Worm (Caenorhabditis elegans) whole organism, young adult: ENCODE measurements around the gene cpna-3.

Experiments
- B0035.1 ChIP-seq: sonication (generic microtip); optimal IDR thresholded peaks from 2 replicates; lab custom pipeline; 2016; ENCODE audit warnings: missing genetic modification characterization, mild to moderate bottlenecking, missing compliant biosample characterization, missing genotype, missing genetic modification reagents
- B0336.3 ChIP-seq: fragments of 200-800 bp; sonication (Bioruptor generic); IDR thresholded peaks from 2 replicates; pipeline ENCODE4 v1.3.6; 2022; ENCODE audit warnings: missing genetic modification characterization, missing compliant biosample characterization
- D2030.7 ChIP-seq: fragments of 200-800 bp; sonication (Bioruptor generic); IDR thresholded peaks from 2 replicates; pipeline ENCODE4 v1.3.6; 2022; ENCODE audit warnings: missing genetic modification reagents, missing genetic modification characterization, missing compliant biosample characterization
- F52B5.7 ChIP-seq: sonication (generic microtip); optimal IDR thresholded peaks from 2 replicates; lab custom pipeline; 2016; ENCODE audit warnings: mild to moderate bottlenecking, missing genetic modification characterization, missing compliant biosample characterization
- F55B11.4 ChIP-seq: sonication (generic microtip); optimal IDR thresholded peaks from 2 replicates; lab custom pipeline; 2016; ENCODE audit warnings: missing compliant biosample characterization, missing genetic modification characterization, borderline replicate concordance; ENCODE audit not compliant: insufficient read depth
- F57A8.1 ChIP-seq: fragments of 200-800 bp; sonication (Bioruptor generic); optimal IDR thresholded peaks from 2 replicates; lab custom pipeline; 2018; ENCODE audit warnings: mild to moderate bottlenecking, missing genetic modification characterization, moderate library complexity, missing compliant biosample characterization
- F57C9.4 ChIP-seq: sonication (generic microtip); optimal IDR thresholded peaks from 2 replicates; lab custom pipeline; 2017; ENCODE audit warnings: mild to moderate bottlenecking, missing genetic modification characterization, missing compliant biosample characterization
- K12H6.12 ChIP-seq: fragments of 200-800 bp; sonication (Bioruptor generic); optimal IDR thresholded peaks from 2 replicates; lab custom pipeline; 2018; ENCODE audit warnings: mild to moderate bottlenecking, missing genetic modification characterization, missing compliant biosample characterization
- T26A5.8 ChIP-seq: sonication (generic microtip); optimal IDR thresholded peaks from 2 replicates; lab custom pipeline; 2016; ENCODE audit warnings: missing genetic modification characterization, missing compliant biosample characterization
- Y53G8AR.9 ChIP-seq: fragments of 200-800 bp; sonication (Bioruptor generic); conservative IDR thresholded peaks from 2 replicates; pipeline ENCODE4 v1.3.6; 2022; ENCODE audit warnings: missing genetic modification reagents, missing genetic modification characterization, missing compliant biosample characterization
- Y67H2A.10 ChIP-seq: fragments of 200-800 bp; sonication (Bioruptor generic); conservative IDR thresholded peaks from 2 replicates; pipeline ENCODE4 v1.3.6; 2022; ENCODE audit warnings: missing genetic modification reagents, missing genetic modification characterization, missing compliant biosample characterization
- ama-1 ChIP-seq, 3 experiments: fragments of 150-350 bp in 1 of 3; sonication (generic microtip) in 2 of 3; optimal IDR thresholded peaks; 2 replicates each; lab custom pipeline; 2014 to 2018; ENCODE audit warnings: missing biosample characterization in 2 of 3, missing genetic modification characterization in 2 of 3, missing genetic modification reagents in 2 of 3
- aptf-2 ChIP-seq: fragments of 200-800 bp; sonication (Bioruptor generic); conservative IDR thresholded peaks from 2 replicates; pipeline ENCODE4 v1.3.6; 2022; ENCODE audit warnings: missing genetic modification reagents, missing genetic modification characterization, missing compliant biosample characterization
- attf-3 ChIP-seq: fragments of 200-800 bp; sonication (Bioruptor generic); conservative IDR thresholded peaks from 2 replicates; pipeline ENCODE4 v1.3.6; 2022; ENCODE audit warnings: missing genetic modification reagents, missing genetic modification characterization, missing compliant biosample characterization
- attf-5 ChIP-seq: fragments of 200-800 bp; sonication (Bioruptor generic); optimal IDR thresholded peaks from 2 replicates; lab custom pipeline; 2018; ENCODE audit warnings: mild to moderate bottlenecking, missing genetic modification characterization, missing compliant biosample characterization
- bed-2 ChIP-seq: fragments of 200-800 bp; sonication (Bioruptor generic); IDR thresholded peaks from 2 replicates; pipeline ENCODE4 v1.3.6; 2022; ENCODE audit warnings: missing genetic modification reagents, missing genetic modification characterization, missing compliant biosample characterization
- ccch-3 ChIP-seq: fragments of 200-800 bp; sonication (Bioruptor generic); optimal IDR thresholded peaks from 2 replicates; lab custom pipeline; 2018; ENCODE audit warnings: mild to moderate bottlenecking, missing genetic modification characterization, missing compliant biosample characterization
- ceh-100 ChIP-seq: fragments of 200-800 bp; sonication (Bioruptor generic); IDR thresholded peaks from 2 replicates; pipeline ENCODE4 v1.3.6; 2022; ENCODE audit warnings: missing genetic modification reagents, missing genetic modification characterization, missing compliant biosample characterization
- ceh-91 ChIP-seq: fragments of 200-800 bp; sonication (Bioruptor generic); IDR thresholded peaks from 2 replicates; pipeline ENCODE4 v1.3.6; 2022; ENCODE audit warnings: missing genetic modification reagents, missing genetic modification characterization, missing compliant biosample characterization
- dpl-1 ChIP-seq: fragments of 150-350 bp; optimal IDR thresholded peaks from 2 replicates; lab custom pipeline; 2014; ENCODE audit warnings: missing biosample characterization, missing genetic modification reagents, missing genetic modification characterization
- egl-44 ChIP-seq: fragments of 200-800 bp; sonication (Bioruptor generic); IDR thresholded peaks from 2 replicates; pipeline ENCODE4 v1.3.6; 2022; ENCODE audit warnings: missing genetic modification reagents, missing genetic modification characterization, missing compliant biosample characterization
- egrh-3 ChIP-seq: fragments of 200-800 bp; sonication (Bioruptor generic); IDR thresholded peaks from 2 replicates; pipeline ENCODE4 v1.3.6; 2022; ENCODE audit warnings: missing genetic modification reagents, missing genetic modification characterization, missing compliant biosample characterization
- hlh-12 ChIP-seq: sonication (generic microtip); optimal IDR thresholded peaks from 2 replicates; lab custom pipeline; 2016; ENCODE audit warnings: missing genetic modification characterization, missing compliant biosample characterization
- hlh-26 ChIP-seq: fragments of 200-800 bp; sonication (Bioruptor generic); conservative IDR thresholded peaks from 2 replicates; pipeline ENCODE4 v1.3.6; 2022; ENCODE audit warnings: missing genetic modification reagents, missing genetic modification characterization, missing compliant biosample characterization
- hmg-1.2 ChIP-seq: fragments of 200-800 bp; sonication (Bioruptor generic); IDR thresholded peaks from 2 replicates; pipeline ENCODE4 v1.3.6; 2022; ENCODE audit warnings: missing genetic modification reagents, missing genetic modification characterization, missing compliant biosample characterization
- hrde-1 ChIP-seq: sonication (generic microtip); optimal IDR thresholded peaks from 2 replicates; lab custom pipeline; 2016; ENCODE audit warnings: missing genetic modification characterization, mild to moderate bottlenecking, missing compliant biosample characterization, moderate library complexity, missing genotype, missing genetic modification reagents, borderline replicate concordance
- lag-1 ChIP-seq: fragments of 200-800 bp; sonication (Bioruptor generic); IDR thresholded peaks from 2 replicates; pipeline ENCODE4 v1.3.6; 2022; ENCODE audit warnings: missing genetic modification reagents, missing genetic modification characterization, missing compliant biosample characterization
- let-526 ChIP-seq: fragments of 200-800 bp; sonication (Bioruptor generic); IDR thresholded peaks from 2 replicates; pipeline ENCODE4 v1.3.6; 2022; ENCODE audit warnings: missing genetic modification reagents, missing genetic modification characterization, missing compliant biosample characterization
- let-607 ChIP-seq, 2 experiments: fragments of 200-800 bp in 1 of 2; sonication (Bioruptor generic) in 1 of 2; sonication (generic microtip) in 1 of 2; optimal IDR thresholded peaks; 2 replicates each; lab custom pipeline; 2016 to 2018; ENCODE audit warnings: mild to moderate bottlenecking in 2 of 2, missing compliant biosample characterization in 2 of 2, missing genetic modification characterization in 2 of 2, moderate library complexity in 2 of 2, missing genotype in 1 of 2
- madf-8 ChIP-seq: fragments of 200-800 bp; sonication (Bioruptor generic); conservative IDR thresholded peaks from 2 replicates; pipeline ENCODE4 v1.3.6; 2022; ENCODE audit warnings: missing genetic modification reagents, missing genetic modification characterization, missing compliant biosample characterization
- mel-28 ChIP-seq: sonication (generic microtip); optimal IDR thresholded peaks from 2 replicates; lab custom pipeline; 2016; ENCODE audit warnings: borderline replicate concordance, mild to moderate bottlenecking, missing genetic modification characterization, missing compliant biosample characterization
- nfya-1 ChIP-seq: sonication (generic microtip); optimal IDR thresholded peaks from 2 replicates; lab custom pipeline; 2017; ENCODE audit warnings: antibody characterized with exemption, missing compliant biosample characterization, missing genetic modification characterization, borderline replicate concordance; ENCODE audit not compliant: insufficient read depth
- nhr-80 ChIP-seq: sonication (generic microtip); optimal IDR thresholded peaks from 2 replicates; lab custom pipeline; 2016; ENCODE audit warnings: missing genetic modification characterization, missing compliant biosample characterization
- rcor-1 ChIP-seq: fragments of 200-800 bp; sonication (Bioruptor generic); IDR thresholded peaks from 2 replicates; pipeline ENCODE4 v1.3.6; 2022; ENCODE audit warnings: missing genetic modification reagents, missing genetic modification characterization, missing compliant biosample characterization
- rec-8 ChIP-seq, 2 experiments: sonication (generic microtip); optimal IDR thresholded peaks; 2 replicates each; lab custom pipeline; 2016; ENCODE audit warnings: mild to moderate bottlenecking in 2 of 2, missing genetic modification characterization in 2 of 2, missing genetic modification reagents in 2 of 2, missing genotype in 2 of 2, missing biosample characterization in 1 of 2, missing compliant biosample characterization in 1 of 2, moderate library complexity in 1 of 2
- rpc-1 ChIP-seq, 2 experiments: fragments of 150-350 bp in 1 of 2; sonication (generic microtip) in 1 of 2; optimal IDR thresholded peaks; 2 replicates each; lab custom pipeline; 2014 to 2018; ENCODE audit warnings: missing biosample characterization in 1 of 2, missing genetic modification characterization in 1 of 2, missing genetic modification reagents in 1 of 2, missing genotype in 1 of 2
- sea-2 ChIP-seq: fragments of 200-800 bp; sonication (Bioruptor generic); IDR thresholded peaks from 2 replicates; pipeline ENCODE4 v1.3.6; 2022; ENCODE audit warnings: missing genetic modification characterization, missing compliant biosample characterization
- snpc-4 ChIP-seq, 5 experiments: fragments of 150-350 bp in 1 of 5; sonication (generic microtip) in 4 of 5; optimal IDR thresholded peaks; 2 replicates each; lab custom pipeline; 2014 to 2018; ENCODE audit warnings: missing genetic modification characterization in 5 of 5, missing biosample characterization in 3 of 5, antibody characterized with exemption in 2 of 5, mild to moderate bottlenecking in 2 of 5, missing compliant biosample characterization in 2 of 5, missing genotype in 2 of 5, moderate library complexity in 2 of 5, missing genetic modification reagents in 1 of 5
- somi-1 ChIP-seq: fragments of 200-800 bp; sonication (Bioruptor generic); optimal IDR thresholded peaks from 2 replicates; lab custom pipeline; 2018; ENCODE audit warnings: mild to moderate bottlenecking, missing genetic modification characterization, missing compliant biosample characterization
- unc-130 ChIP-seq: sonication (generic microtip); optimal IDR thresholded peaks from 2 replicates; lab custom pipeline; 2016; ENCODE audit warnings: missing genetic modification reagents, missing genetic modification characterization, missing compliant biosample characterization
- ztf-28 ChIP-seq: fragments of 200-800 bp; sonication (Bioruptor generic); IDR thresholded peaks from 2 replicates; pipeline ENCODE4 v1.3.6; 2022; ENCODE audit warnings: missing genetic modification reagents, missing genetic modification characterization, missing compliant biosample characterization
- ztf-6 ChIP-seq: fragments of 200-800 bp; sonication (Bioruptor generic); IDR thresholded peaks from 2 replicates; pipeline ENCODE4 v1.3.6; 2022; ENCODE audit warnings: missing genetic modification reagents, missing genetic modification characterization, missing compliant biosample characterization

The cpna-3 gene

DNA sequence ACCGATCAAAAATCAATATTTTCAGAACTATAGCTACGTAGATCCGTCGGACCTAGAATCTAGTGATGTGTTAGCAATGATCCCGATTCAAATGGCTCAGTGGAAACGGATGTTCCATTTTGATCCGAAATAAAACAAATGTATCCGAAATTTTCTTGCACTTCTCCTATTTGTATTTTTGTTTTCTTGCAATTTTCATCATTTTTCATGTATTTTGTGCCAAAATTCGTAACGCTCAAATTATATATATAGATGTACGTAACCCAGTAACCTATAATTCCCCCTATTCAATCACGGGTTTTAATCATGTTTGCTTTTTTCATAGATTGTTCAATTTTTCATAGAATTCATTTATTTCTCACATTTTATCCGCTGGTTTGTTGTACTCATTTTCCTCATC lies 2.3 kb downstream of the cpna-3 start, which contains the start of gene gldi-10:
Gene gldi-10 (plus strand): TSS at position 301 of the 400 bp plus-strand sequence.
- no peak for TF ChIP-seq D2030.7 (GFP tag; lab: Robert Waterston, UW)
- TF ChIP-seq ama-1 (optimal IDR thresholded peaks at IDR 0.05; lab: Kevin White, UChicago): no peak
- no peak for TF ChIP-seq ama-1 (GFP tag; optimal IDR thresholded peaks at IDR 0.05; lab: Kevin White, UChicago)
- TF ChIP-seq B0336.3 (GFP tag; lab: Robert Waterston, UW): no peak
- TF ChIP-seq madf-8: no peak
- TF ChIP-seq lag-1 (GFP tag; lab: Robert Waterston, UW): no peak
- no peak for TF ChIP-seq dpl-1 (GFP tag; lab: Kevin White, UChicago)
- no peak for TF ChIP-seq Y67H2A.10 (GFP tag; lab: Robert Waterston, UW)
- no peak for TF ChIP-seq F52B5.7 (tag; lab: Kevin White, UChicago)
- TF ChIP-seq let-526 (GFP tag; lab: Robert Waterston, UW): no peak
- no peak for TF ChIP-seq nhr-80
- no peak for TF ChIP-seq let-607 (tag; optimal IDR thresholded peaks at IDR 0.05; lab: Kevin White, UChicago)
- no peak for TF ChIP-seq unc-130 (GFP tag; lab: Kevin White, UChicago)
- no peak for TF ChIP-seq Y53G8AR.9 (GFP tag; lab: Robert Waterston, UW)
- TF ChIP-seq hrde-1 (tag; lab: Kevin White, UChicago): no peak
- TF ChIP-seq attf-3 (GFP tag; lab: Robert Waterston, UW): no peak
- TF ChIP-seq rec-8 (tag; optimal IDR thresholded peaks at IDR 0.05; lab: Kevin White, UChicago): no peak
- no peak for TF ChIP-seq T26A5.8 (tag; lab: Kevin White, UChicago)
- TF ChIP-seq F57A8.1: no peak
- TF ChIP-seq hlh-12 (tag; lab: Kevin White, UChicago): no peak
- TF ChIP-seq K12H6.12 (tag; lab: Kevin White, UChicago): no peak

DNA sequence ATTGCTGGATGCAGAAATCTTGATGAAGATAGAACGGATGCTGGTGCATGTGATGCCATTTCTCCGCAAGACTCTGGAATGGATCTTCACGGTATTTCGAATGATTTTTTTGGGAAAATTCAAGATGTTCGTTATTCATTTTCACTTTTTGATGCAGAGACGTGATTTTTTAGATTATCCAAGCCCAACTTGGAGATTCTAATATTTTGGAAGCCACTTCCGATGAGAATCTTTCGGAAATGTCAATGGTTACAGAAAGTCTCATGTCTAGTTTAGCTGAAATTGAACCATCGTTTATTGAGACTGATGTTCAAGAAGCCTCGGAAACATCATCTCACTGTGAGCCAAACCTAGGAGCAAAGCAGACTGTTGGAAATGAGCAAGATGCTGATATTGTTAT lies 4.2 kb downstream of the cpna-3 start:
- TF ChIP-seq nfya-1 (tag; lab: Kevin White, UChicago) (no peak), aptf-2 (GFP tag; lab: Robert Waterston, UW) (no peak), mel-28 (tag; lab: Kevin White, UChicago) (no peak), unc-130 (GFP tag; lab: Kevin White, UChicago) (no peak), egrh-3 (GFP tag; lab: Robert Waterston, UW) (no peak), rpc-1 (optimal IDR thresholded peaks at IDR 0.05; lab: Kevin White, UChicago) (no peak), rpc-1 (tag; optimal IDR thresholded peaks at IDR 0.05; lab: Kevin White, UChicago) (no peak), F55B11.4 (tag; lab: Kevin White, UChicago) (no peak), ama-1 (optimal IDR thresholded peaks at IDR 0.05; lab: Kevin White, UChicago) (no peak), ama-1 (GFP tag; optimal IDR thresholded peaks at IDR 0.05; lab: Kevin White, UChicago) (no peak), snpc-4 (GFP tag; optimal IDR thresholded peaks at IDR 0.05; lab: Kevin White, UChicago) (no peak), snpc-4 (tag; optimal IDR thresholded peaks at IDR 0.05; lab: Kevin White, UChicago) (no peak), hmg-1.2 (GFP tag; lab: Robert Waterston, UW) (no peak), somi-1 (no peak)

DNA sequence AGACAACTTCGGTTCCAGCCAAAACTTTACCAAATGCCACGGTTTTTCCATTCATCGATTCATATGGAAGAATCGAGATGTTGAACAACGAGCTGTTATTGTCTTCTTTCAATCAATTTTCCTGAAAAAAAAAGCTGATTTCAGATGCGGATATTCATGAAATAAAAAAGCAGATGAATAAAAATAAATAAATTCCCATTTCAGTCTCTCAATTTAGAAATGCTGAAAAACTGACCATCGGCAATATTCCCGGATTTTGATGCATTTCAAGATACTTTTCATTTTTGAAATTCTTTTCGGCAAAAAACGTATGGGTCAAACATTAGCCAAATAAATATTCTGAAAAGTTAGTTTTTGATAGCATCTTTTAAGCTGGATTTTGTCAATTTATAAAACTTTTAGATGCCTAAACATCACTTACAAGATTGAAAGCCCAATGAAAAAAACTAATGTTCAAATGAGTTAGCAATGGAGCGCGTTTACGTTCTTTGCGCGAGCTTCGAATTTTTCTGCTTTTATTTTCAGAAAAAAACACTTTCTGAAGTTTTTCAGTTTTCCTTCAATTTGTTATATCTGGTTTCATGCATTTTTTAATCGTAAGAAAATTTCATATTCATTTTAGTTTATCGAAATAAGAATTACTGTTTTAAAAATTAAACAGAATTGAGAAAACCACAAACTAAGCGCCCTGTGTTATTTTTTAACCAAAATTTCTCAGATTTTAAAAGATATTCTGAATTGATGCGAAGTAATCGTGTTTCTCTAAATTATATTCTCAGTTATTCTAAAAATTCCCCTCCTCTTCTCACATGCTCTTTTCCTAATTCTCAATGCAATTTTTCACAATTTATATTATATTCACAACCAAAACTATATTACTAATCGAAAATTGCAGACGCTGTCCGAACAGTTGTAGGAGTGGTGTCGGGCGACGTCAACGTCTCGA lies 7.7 kb downstream of the cpna-3 start, which contains the start of the genes C01F6.14 and fem-3:
Gene C01F6.14 (minus strand): TSS at position 51 of the 946 bp plus-strand sequence.
Gene fem-3 (plus strand): TSS at position 896 of the 946 bp plus-strand sequence.
- no peak for TF ChIP-seq ccch-3
- no peak for TF ChIP-seq ztf-6 (GFP tag; lab: Robert Waterston, UW)
- no peak for TF ChIP-seq let-607 (tag; optimal IDR thresholded peaks at IDR 0.05; lab: Kevin White, UChicago)
- no peak for TF ChIP-seq egl-44 (GFP tag; lab: Robert Waterston, UW)
- no peak for TF ChIP-seq B0035.1 (tag; lab: Kevin White, UChicago)
- no peak for TF ChIP-seq sea-2 (GFP tag; lab: Robert Waterston, UW)
- no peak for TF ChIP-seq ceh-91 (GFP tag; lab: Robert Waterston, UW)
- no peak for TF ChIP-seq F57C9.4 (tag; lab: Kevin White, UChicago)
- TF ChIP-seq somi-1: no peak
- TF ChIP-seq bed-2: no peak
- no peak for TF ChIP-seq rcor-1
- no peak for TF ChIP-seq F52B5.7 (tag; lab: Kevin White, UChicago)
- TF ChIP-seq ztf-28: no peak
- TF ChIP-seq hlh-26: no peak
- TF ChIP-seq attf-5 (GFP tag; lab: Kevin White, UChicago): no peak
- TF ChIP-seq ceh-100 (GFP tag; lab: Robert Waterston, UW): no peak
